Fruit fly (Drosophila melanogaster): ENCODE measurements around the gene CG5151.
A peak's percentile ranks its signal among the peaks of the same experiment; 100 is the strongest.

CG5151 gene

dm6 chr3L:16157251-16158190 is 7.0 kb downstream of the CG5151 start (continued):
- TF ChIP-seq kah (GFP tag; optimal IDR thresholded peaks at IDR 0.05) (no peak), Dfd (GFP tag; optimal IDR thresholded peaks at IDR 0.05) (no peak), Aef1 (GFP tag; IDR thresholded peaks at IDR 0.05) (no peak; the same call in 2 of the 3 replicates), CG8765 (GFP tag; IDR thresholded peaks at IDR 0.05) (no peak), Oaz (GFP tag; IDR thresholded peaks at IDR 0.05) (no peak), luna (GFP tag; optimal IDR thresholded peaks at IDR 0.05) (no peak), Bdp1 (GFP tag; optimal IDR thresholded peaks at IDR 0.05) (peak; percentile 20), CG17612 (GFP tag; IDR thresholded peaks at IDR 0.05) (no peak), CG17802 (tag; optimal IDR thresholded peaks at IDR 0.05) (no peak), CG12236 (GFP tag; optimal IDR thresholded peaks at IDR 0.05) (peak; percentile 3), fd102C (GFP tag; optimal IDR thresholded peaks at IDR 0.05) (no peak), HLH3B (GFP tag; IDR thresholded peaks at IDR 0.05) (peak; percentile 41; the same call in 1 of the 2 replicates), ham (GFP tag; IDR thresholded peaks at IDR 0.05) (no peak), Nf-YA (GFP tag; IDR thresholded peaks at IDR 0.05) (no peak), Atf6 (GFP tag; IDR thresholded peaks at IDR 0.05) (no peak), gcm (GFP tag; optimal IDR thresholded peaks at IDR 0.05) (peak; percentile 44), CG17385 (GFP tag; optimal IDR thresholded peaks at IDR 0.05) (peak; percentile 41), dpn (GFP tag; optimal IDR thresholded peaks at IDR 0.05) (peak; percentile 54 to 61), Optix (GFP tag; IDR thresholded peaks at IDR 0.05) (no peak), CG2678 (tag; optimal IDR thresholded peaks at IDR 0.05) (peak; percentile 76), Lpt (GFP tag; optimal IDR thresholded peaks at IDR 0.05) (no peak), CG31388 (GFP tag; optimal IDR thresholded peaks at IDR 0.05) (no peak), cas (GFP tag; IDR thresholded peaks at IDR 0.05) (no peak), Hey (tag; optimal IDR thresholded peaks at IDR 0.05) (no peak), CG12104 (GFP tag; optimal IDR thresholded peaks at IDR 0.05) (no peak), CG10979 (tag; optimal IDR thresholded peaks at IDR 0.05) (peak; percentile 68), Dbx (GFP tag; IDR thresholded peaks at IDR 0.05) (0 out of 3 replicates have a peak, but pooled peaks have one; percentile 22), ci (GFP tag; IDR thresholded peaks at IDR 0.05) (peak; percentile 32; the same call in 1 of the 3 replicates), CG12299 (tag; optimal IDR thresholded peaks at IDR 0.05) (no peak), nerfin-1 (tag; optimal IDR thresholded peaks at IDR 0.05) (peak; percentile 7), chif (GFP tag; optimal IDR thresholded peaks at IDR 0.05) (peak in 1 of 2 experiments; percentile 59), H15 (GFP tag; IDR thresholded peaks at IDR 0.05) (no peak), CG7357 (GFP tag; IDR thresholded peaks at IDR 0.05) (0 out of 3 replicates have a peak, but pooled peaks have one; percentile 15), emc (GFP tag; optimal IDR thresholded peaks at IDR 0.05) (no peak), pb (GFP tag; optimal IDR thresholded peaks at IDR 0.05) (no peak), repo (GFP tag; optimal IDR thresholded peaks at IDR 0.05) (no peak), CG14710 (tag; optimal IDR thresholded peaks at IDR 0.05) (peak; percentile 44), mirr (GFP tag; optimal IDR thresholded peaks at IDR 0.05) (no peak), NC2β (GFP tag; optimal IDR thresholded peaks at IDR 0.05) (no peak), abd-A (tag; optimal IDR thresholded peaks at IDR 0.05) (no peak), CG8388 (GFP tag; optimal IDR thresholded peaks at IDR 0.05) (peak; percentile 52), CG1024 (GFP tag; IDR thresholded peaks at IDR 0.05) (no peak), Sox100B (GFP tag; optimal IDR thresholded peaks at IDR 0.05) (peak; percentile 51), Deaf1 (tag; optimal IDR thresholded peaks at IDR 0.05) (no peak), yki (optimal IDR thresholded peaks at IDR 0.05) (no peak), Blimp-1 (GFP tag; optimal IDR thresholded peaks at IDR 0.05) (peak; percentile 68), CG14014 (GFP tag; IDR thresholded peaks at IDR 0.05) (no peak), NFAT (GFP tag; IDR thresholded peaks at IDR 0.05) (no peak), pum (GFP tag; optimal IDR thresholded peaks at IDR 0.05) (peak; percentile 9), CG11085 (GFP tag; IDR thresholded peaks at IDR 0.05) (no peak)
